Fruit fly (Drosophila melanogaster): Measurements from ENCODE around the gene fit.

dm6 chr3R:21864484-21864883 is 19.8 kb downstream of the fit start:
- TF ChIP-seq dl (GFP tag; optimal IDR thresholded peaks at IDR 0.05; ENCODE audit: insufficient read depth in 1 of 2, partially characterized antibody in 2 of 2) (no peak), Hr78 (GFP tag; optimal IDR thresholded peaks at IDR 0.05) (no peak), sv (GFP tag; optimal IDR thresholded peaks at IDR 0.05) (no peak), foxo (GFP tag; optimal IDR thresholded peaks at IDR 0.05) (no peak), lola (GFP tag; optimal IDR thresholded peaks at IDR 0.05) (no peak), Abd-B (GFP tag; optimal IDR thresholded peaks at IDR 0.05) (no peak)

Measured in whole organism, wandering third instar larva.